Fruit fly (Drosophila melanogaster) S2 (cell line): Measurements from ENCODE around the gene eIF3e.

Experiments used
- CG8478 ChIP-seq: fragments of >200 bp; optimal IDR thresholded peaks from 2 replicates; lab custom pipeline; 2018
- CTCF ChIP-seq, 2 experiments: fragments of >200 bp; optimal IDR thresholded peaks; 2 replicates each; lab custom pipeline; 2018

- TF ChIP-seq CTCF (optimal IDR thresholded peaks at IDR 0.05; lab: Kevin White, UChicago): no peak
- no peak for TF ChIP-seq CG8478 (lab: Kevin White, UChicago)
Measured at dm6 chr3L:16780317-16780716, 6.4 kb downstream of the eIF3e start.
